In the genomic region with DNA sequence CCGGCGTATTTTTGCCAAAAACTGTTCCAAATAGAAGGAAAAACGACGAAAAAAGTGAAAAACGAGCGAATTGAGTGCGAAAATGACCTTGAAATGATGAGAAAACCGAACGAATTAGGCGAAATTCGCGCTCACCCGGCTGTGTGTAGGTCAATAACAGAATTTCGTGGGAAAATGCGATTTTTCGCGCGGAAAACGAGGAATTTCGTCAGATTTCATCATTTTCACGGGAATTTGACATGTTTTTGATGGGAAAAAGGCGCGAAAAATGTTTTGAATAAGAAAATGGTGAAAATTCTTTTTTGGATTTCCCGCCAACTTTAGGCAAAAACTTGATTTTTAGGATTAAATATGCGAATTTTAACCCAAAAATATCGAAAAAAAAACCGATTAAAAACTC, we compare ENCODE assay signal across 2 worm cellular contexts.
TF ChIP-seq lines count a peak whose summit lies in the region.

No protein-coding gene starts in this region.

TF ChIP-seq in whole organism, L1 larva, 84 proteins besides CTCF, POLR2A, EP300 and RAD21:
- TF ChIP-seq F16B12.6 (tag; optimal IDR thresholded peaks at IDR 0.05; lab: Kevin White, UChicago) (no peak), ceh-63 (GFP tag; optimal IDR thresholded peaks at IDR 0.05; lab: Kevin White, UChicago) (no peak), skn-1 (tag; optimal IDR thresholded peaks at IDR 0.05; lab: Kevin White, UChicago) (peak; percentile 65), irx-1 (tag; optimal IDR thresholded peaks at IDR 0.05; lab: Kevin White, UChicago) (no peak), dpl-1 (GFP tag; optimal IDR thresholded peaks at IDR 0.05; lab: Kevin White, UChicago) (peak in 1 of 3 experiments; percentile 7), efl-1 (optimal IDR thresholded peaks at IDR 0.05; lab: Kevin White, UChicago) (peak in 1 of 2 experiments; percentile 4), efl-1 (GFP tag; optimal IDR thresholded peaks at IDR 0.05 in 1 of 2; lab: Kevin White, UChicago) (no peak), isw-1 (GFP tag; IDR thresholded peaks at IDR 0.05; lab: Robert Waterston, UW) (no peak), blmp-1 (tag; optimal IDR thresholded peaks at IDR 0.05; lab: Kevin White, UChicago) (peak; percentile 86), unc-30 (tag; optimal IDR thresholded peaks at IDR 0.05; lab: Kevin White, UChicago) (no peak), fos-1 (tag; optimal IDR thresholded peaks at IDR 0.05; lab: Kevin White, UChicago) (no peak), Y116A8C.19 (tag; optimal IDR thresholded peaks at IDR 0.05; lab: Kevin White, UChicago; ENCODE audit: borderline replicate concordance) (no peak)

TF ChIP-seq in whole organism, young adult, 124 proteins besides CTCF, POLR2A, EP300 and RAD21:
- TF ChIP-seq lin-54 (GFP tag; optimal IDR thresholded peaks at IDR 0.05; lab: Kevin White, UChicago) (peak; percentile 52), cebp-1 (GFP tag; IDR thresholded peaks at IDR 0.05; lab: Robert Waterston, UW) (no peak), cebp-1 (tag; optimal IDR thresholded peaks at IDR 0.05; lab: Kevin White, UChicago) (peak; percentile 57), let-607 (tag; optimal IDR thresholded peaks at IDR 0.05; lab: Kevin White, UChicago) (no peak), snpc-1.3 (tag; optimal IDR thresholded peaks at IDR 0.05; lab: Kevin White, UChicago; ENCODE audit: insufficient read depth) (no peak), hmg-1.2 (GFP tag; IDR thresholded peaks at IDR 0.05; lab: Robert Waterston, UW) (peak; percentile 35), B0035.1 (tag; optimal IDR thresholded peaks at IDR 0.05; lab: Kevin White, UChicago) (no peak), mcd-1 (GFP tag; IDR thresholded peaks at IDR 0.05; lab: Robert Waterston, UW) (peak; percentile 15; the same call in 1 of the 2 replicates), T26A5.8 (tag; optimal IDR thresholded peaks at IDR 0.05; lab: Kevin White, UChicago) (no peak), K12H6.12 (tag; optimal IDR thresholded peaks at IDR 0.05; lab: Kevin White, UChicago) (no peak), snpc-1.1 (tag; optimal IDR thresholded peaks at IDR 0.05; lab: Kevin White, UChicago; ENCODE audit: insufficient read depth) (no peak), tlf-1 (GFP tag; optimal IDR thresholded peaks at IDR 0.05; lab: Kevin White, UChicago) (peak; percentile 23), tbx-9 (tag; optimal IDR thresholded peaks at IDR 0.05; lab: Kevin White, UChicago; ENCODE audit: borderline replicate concordance) (no peak), somi-1 (GFP tag; optimal IDR thresholded peaks at IDR 0.05; lab: Kevin White, UChicago) (no peak), Y53F4B.3 (GFP tag; IDR thresholded peaks at IDR 0.05; lab: Robert Waterston, UW) (no peak), attf-6 (GFP tag; IDR thresholded peaks at IDR 0.05; lab: Robert Waterston, UW) (no peak), madf-6 (GFP tag; IDR thresholded peaks at IDR 0.05; lab: Robert Waterston, UW) (peak; percentile 94), D2030.7 (GFP tag; IDR thresholded peaks at IDR 0.05; lab: Robert Waterston, UW) (peak; percentile 69), efl-1 (GFP tag; optimal IDR thresholded peaks at IDR 0.05; lab: Kevin White, UChicago) (peak; percentile 92), F23B12.7 (tag; optimal IDR thresholded peaks at IDR 0.05; lab: Kevin White, UChicago; ENCODE audit: insufficient read depth) (no peak), ccch-3 (GFP tag; optimal IDR thresholded peaks at IDR 0.05; lab: Kevin White, UChicago) (no peak), madf-8 (GFP tag; conservative IDR thresholded peaks at IDR 0.05; lab: Robert Waterston, UW) (peak; percentile 88), ets-4 (GFP tag; optimal IDR thresholded peaks at IDR 0.05; lab: Kevin White, UChicago) (no peak), lin-40 (tag; optimal IDR thresholded peaks at IDR 0.05; lab: Kevin White, UChicago) (no peak), B0336.3 (GFP tag; IDR thresholded peaks at IDR 0.05; lab: Robert Waterston, UW) (0 out of 2 replicates have a peak, but pooled peaks have one; percentile 31), unc-62 (GFP tag; optimal IDR thresholded peaks at IDR 0.05; lab: Kevin White, UChicago) (no peak), C06A6.2 (GFP tag; conservative IDR thresholded peaks at IDR 0.05; lab: Robert Waterston, UW) (no peak), ceh-91 (GFP tag; IDR thresholded peaks at IDR 0.05; lab: Robert Waterston, UW) (peak; percentile 84), lag-1 (GFP tag; IDR thresholded peaks at IDR 0.05; lab: Robert Waterston, UW) (no peak), dpl-1 (GFP tag; optimal IDR thresholded peaks at IDR 0.05; lab: Kevin White, UChicago) (peak; percentile 75)
TF ChIP-seq in whole organism, young adult: peak in this region for 12.
